Fruit fly (Drosophila melanogaster) whole organism, embryonic: ENCODE measurements around the gene CG12516.

ENCODE experiments used
- C15 ChIP-seq: fragments of 200-800 bp; sonication (Bioruptor generic); IDR thresholded peaks from 3 replicates; pipeline ENCODE4 v1.3.6; 2022; ENCODE audit warnings: missing biosample characterization, missing genetic modification characterization
- CG10147 ChIP-seq: fragments of 200-800 bp; sonication (Bioruptor generic); optimal IDR thresholded peaks from 2 replicates; lab custom pipeline; 2019; ENCODE audit warnings: missing biosample characterization, mild to moderate bottlenecking, missing genetic modification characterization, moderate library complexity
- CG11085 ChIP-seq: fragments of 200-800 bp; sonication (Bioruptor generic); IDR thresholded peaks from 2 replicates; pipeline ENCODE4 v1.3.6; 2022; ENCODE audit warnings: missing biosample characterization, missing genetic modification characterization
- CG13894 ChIP-seq: fragments of 200-800 bp; sonication (Bioruptor generic); optimal IDR thresholded peaks from 3 replicates; lab custom pipeline; 2018; ENCODE audit warnings: missing biosample characterization, mild to moderate bottlenecking, missing genetic modification characterization, moderate library complexity
- CG14965 ChIP-seq: fragments of 200-800 bp; sonication (Bioruptor generic); optimal IDR thresholded peaks from 2 replicates; lab custom pipeline; 2016; ENCODE audit warnings: missing biosample characterization, missing genetic modification characterization, borderline replicate concordance
- CG15601 ChIP-seq: fragments of 200-800 bp; sonication (Bioruptor generic); optimal IDR thresholded peaks from 3 replicates; lab custom pipeline; 2019; ENCODE audit warnings: missing biosample characterization, mild to moderate bottlenecking, missing genetic modification characterization, moderate library complexity
- CG17829 ChIP-seq: fragments of 200-800 bp; optimal IDR thresholded peaks from 2 replicates; lab custom pipeline; 2019; ENCODE audit warnings: missing biosample characterization, mild to moderate bottlenecking, missing genetic modification characterization, moderate library complexity
- CG18476 ChIP-seq: fragments of 200-800 bp; sonication (Bioruptor generic); optimal IDR thresholded peaks from 2 replicates; lab custom pipeline; 2016; ENCODE audit warnings: missing biosample characterization, mild to moderate bottlenecking, missing genetic modification characterization
- CG18599 ChIP-seq: fragments of 200-800 bp; sonication (Bioruptor generic); optimal IDR thresholded peaks from 3 replicates; lab custom pipeline; 2017; ENCODE audit warnings: missing biosample characterization, missing genetic modification characterization, mild to moderate bottlenecking, moderate library complexity, missing genetic modification reagents
- CG31224 ChIP-seq: fragments of 200-800 bp; sonication (Bioruptor generic); IDR thresholded peaks from 2 replicates; pipeline ENCODE4 v1.3.6; 2022; ENCODE audit warnings: missing biosample characterization, missing genetic modification characterization
- CG31441 ChIP-seq: fragments of 200-800 bp; sonication (Bioruptor generic); IDR thresholded peaks from 2 replicates; pipeline ENCODE4 v1.3.6; 2022; ENCODE audit warnings: missing biosample characterization, missing genetic modification characterization
- CG34224 ChIP-seq: fragments of 200-800 bp; sonication (Bioruptor generic); IDR thresholded peaks from 3 replicates; pipeline ENCODE4 v1.3.6; 2022; ENCODE audit warnings: missing biosample characterization, missing genetic modification characterization; ENCODE audit not compliant: partially characterized antibody
- CG34422 ChIP-seq: fragments of 200-800 bp; sonication (Bioruptor generic); IDR thresholded peaks from 3 replicates; pipeline ENCODE4 v1.3.6; 2022; ENCODE audit warnings: missing biosample characterization, missing genetic modification characterization
- CG7928 ChIP-seq: fragments of 200-800 bp; sonication (Bioruptor generic); optimal IDR thresholded peaks from 2 replicates; lab custom pipeline; 2017; ENCODE audit warnings: missing biosample characterization, mild to moderate bottlenecking, missing genetic modification characterization
- CG8290 ChIP-seq, 3 experiments: fragments of 200-800 bp; sonication (Bioruptor generic); optimal IDR thresholded peaks; 2 replicates each; lab custom pipeline; 2016 to 2019; ENCODE audit warnings: missing biosample characterization in 3 of 3, missing genetic modification characterization in 3 of 3, mild to moderate bottlenecking in 2 of 3, moderate library complexity in 1 of 3
- CG8359 ChIP-seq: fragments of 200-800 bp; sonication (Bioruptor generic); optimal IDR thresholded peaks from 2 replicates; lab custom pipeline; 2017; ENCODE audit warnings: missing biosample characterization, mild to moderate bottlenecking, missing genetic modification characterization, borderline replicate concordance
- CkIIα-i1 ChIP-seq: fragments of 200-800 bp; sonication (Bioruptor generic); IDR thresholded peaks from 2 replicates; pipeline ENCODE4 v1.3.6; 2022; ENCODE audit warnings: missing biosample characterization, missing genetic modification characterization
- CoRest ChIP-seq: fragments of 200-800 bp; sonication (Bioruptor generic); optimal IDR thresholded peaks from 3 replicates; lab custom pipeline; 2018; ENCODE audit warnings: missing biosample characterization, mild to moderate bottlenecking, missing genetic modification characterization, moderate library complexity
- Dad ChIP-seq: fragments of 200-800 bp; sonication (Bioruptor generic); optimal IDR thresholded peaks from 3 replicates; lab custom pipeline; 2016; ENCODE audit warnings: missing biosample characterization, missing genetic modification characterization
- Dref ChIP-seq: fragments of 200-800 bp; sonication (Bioruptor generic); IDR thresholded peaks from 2 replicates; pipeline ENCODE4 v1.3.6; 2022; ENCODE audit warnings: missing biosample characterization, missing genetic modification characterization
- E2f2 ChIP-seq: fragments of 200-800 bp; sonication (Bioruptor generic); IDR thresholded peaks from 2 replicates; pipeline ENCODE4 v1.3.6; 2022; ENCODE audit warnings: missing biosample characterization, missing genetic modification characterization
- Hsf ChIP-seq: fragments of 200-800 bp; sonication (Bioruptor generic); optimal IDR thresholded peaks from 3 replicates; lab custom pipeline; 2016; ENCODE audit warnings: missing biosample characterization, missing genetic modification characterization
- Nf-YC ChIP-seq: fragments of 200-800 bp; optimal IDR thresholded peaks from 3 replicates; lab custom pipeline; 2019; ENCODE audit warnings: missing biosample characterization, mild to moderate bottlenecking, missing genetic modification characterization, moderate library complexity
- Rfx ChIP-seq: fragments of 200-800 bp; sonication (Bioruptor generic); IDR thresholded peaks from 2 replicates; pipeline ENCODE4 v1.3.6; 2022; ENCODE audit warnings: missing biosample characterization, missing genetic modification characterization
- Side ChIP-seq: fragments of 200-800 bp; sonication (Bioruptor generic); optimal IDR thresholded peaks from 2 replicates; lab custom pipeline; 2016; ENCODE audit warnings: missing biosample characterization, missing genetic modification characterization
- Sox102F ChIP-seq: fragments of 200-800 bp; sonication (Bioruptor generic); optimal IDR thresholded peaks from 2 replicates; lab custom pipeline; 2018; ENCODE audit warnings: missing biosample characterization, mild to moderate bottlenecking, missing genetic modification characterization, moderate library complexity
- Sry-β ChIP-seq: fragments of 200-800 bp; sonication (Bioruptor generic); optimal IDR thresholded peaks from 2 replicates; lab custom pipeline; 2018; ENCODE audit warnings: missing biosample characterization, mild to moderate bottlenecking, missing genetic modification characterization, moderate library complexity
- Tbp ChIP-seq: fragments of >200 bp; optimal IDR thresholded peaks from 2 replicates; lab custom pipeline; 2018; ENCODE audit warnings: missing biosample characterization, missing genetic modification characterization
- Xrp1 ChIP-seq: fragments of 200-800 bp; sonication (Bioruptor generic); IDR thresholded peaks from 2 replicates; pipeline ENCODE4 v1.3.6; 2022; ENCODE audit warnings: missing biosample characterization, missing genetic modification characterization
- YL-1 ChIP-seq: fragments of 200-800 bp; sonication (Bioruptor generic); optimal IDR thresholded peaks from 3 replicates; lab custom pipeline; 2017; ENCODE audit warnings: missing biosample characterization, mild to moderate bottlenecking, missing genetic modification characterization
- bbx ChIP-seq: fragments of 200-800 bp; sonication (Bioruptor generic); IDR thresholded peaks from 2 replicates; pipeline ENCODE4 v1.3.6; 2022; ENCODE audit warnings: missing biosample characterization, missing genetic modification characterization; ENCODE audit not compliant: partially characterized antibody
- cad ChIP-seq: fragments of >200 bp; optimal IDR thresholded peaks from 2 replicates; lab custom pipeline; 2017; ENCODE audit warnings: missing biosample characterization, missing genetic modification characterization
- croc ChIP-seq: fragments of 200-800 bp; sonication (Bioruptor generic); conservative IDR thresholded peaks from 3 replicates; pipeline ENCODE4 v1.3.6; 2022; ENCODE audit warnings: missing biosample characterization, missing genetic modification characterization
- crp ChIP-seq, 2 experiments: fragments of 200-800 bp; sonication (Bioruptor generic); optimal IDR thresholded peaks; 2 replicates in 1 of 2; 3 replicates in 1 of 2; lab custom pipeline; 2017; ENCODE audit warnings: missing biosample characterization in 2 of 2, missing genetic modification characterization in 2 of 2, mild to moderate bottlenecking in 1 of 2, moderate library complexity in 1 of 2
- danr ChIP-seq: fragments of 200-800 bp; sonication (Bioruptor generic); IDR thresholded peaks from 2 replicates; pipeline ENCODE4 v1.3.6; 2022; ENCODE audit warnings: missing biosample characterization, missing genetic modification characterization
- eve ChIP-seq, 2 experiments: fragments of >200 bp; optimal IDR thresholded peaks; 2 replicates each; lab custom pipeline; 2017; ENCODE audit warnings: missing biosample characterization in 2 of 2, missing genetic modification characterization in 2 of 2
- fru ChIP-seq: fragments of >200 bp; optimal IDR thresholded peaks from 2 replicates; lab custom pipeline; 2017
- gem ChIP-seq: fragments of 200-800 bp; sonication (Bioruptor generic); optimal IDR thresholded peaks from 2 replicates; lab custom pipeline; 2019; ENCODE audit warnings: missing biosample characterization, mild to moderate bottlenecking, missing genetic modification characterization, moderate library complexity
- jigr1 ChIP-seq: fragments of 200-800 bp; sonication (Bioruptor generic); IDR thresholded peaks from 3 replicates; pipeline ENCODE4 v1.3.6; 2022; ENCODE audit warnings: missing biosample characterization, missing genetic modification characterization
- kay ChIP-seq: fragments of 200-800 bp; sonication (Bioruptor generic); optimal IDR thresholded peaks from 2 replicates; lab custom pipeline; 2016; ENCODE audit warnings: missing biosample characterization, missing genetic modification characterization
- mirr ChIP-seq: fragments of 200-800 bp; sonication (Bioruptor generic); optimal IDR thresholded peaks from 3 replicates; lab custom pipeline; 2018; ENCODE audit warnings: missing biosample characterization, mild to moderate bottlenecking, missing genetic modification characterization
- pnt ChIP-seq: fragments of 200-800 bp; sonication (Bioruptor generic); optimal IDR thresholded peaks from 3 replicates; lab custom pipeline; 2016; ENCODE audit warnings: missing biosample characterization, missing genetic modification characterization
- pros ChIP-seq: fragments of 200-800 bp; sonication (Bioruptor generic); optimal IDR thresholded peaks from 3 replicates; lab custom pipeline; 2019; ENCODE audit warnings: missing biosample characterization, mild to moderate bottlenecking, missing genetic modification characterization, moderate library complexity
- ranshi ChIP-seq: fragments of 200-800 bp; sonication (Bioruptor generic); IDR thresholded peaks from 2 replicates; pipeline ENCODE4 v1.3.6; 2022; ENCODE audit warnings: missing biosample characterization, missing genetic modification characterization
- run ChIP-seq: fragments of 200-800 bp; sonication (Bioruptor generic); optimal IDR thresholded peaks from 3 replicates; lab custom pipeline; 2018; ENCODE audit warnings: missing biosample characterization, mild to moderate bottlenecking, missing genetic modification characterization
- scrt ChIP-seq: fragments of 200-800 bp; sonication (Bioruptor generic); optimal IDR thresholded peaks from 2 replicates; lab custom pipeline; 2018; ENCODE audit warnings: missing biosample characterization, mild to moderate bottlenecking, missing genetic modification characterization, moderate library complexity
- sna ChIP-seq: fragments of 200-800 bp; sonication (Bioruptor generic); IDR thresholded peaks from 2 replicates; pipeline ENCODE4 v1.3.6; 2022; ENCODE audit warnings: missing biosample characterization, missing genetic modification characterization; ENCODE audit not compliant: partially characterized antibody
- sr ChIP-seq: fragments of 200-800 bp; sonication (Bioruptor generic); IDR thresholded peaks from 3 replicates; pipeline ENCODE4 v1.3.6; 2022; ENCODE audit warnings: missing biosample characterization, missing genetic modification characterization

CG12516 gene

DNA sequence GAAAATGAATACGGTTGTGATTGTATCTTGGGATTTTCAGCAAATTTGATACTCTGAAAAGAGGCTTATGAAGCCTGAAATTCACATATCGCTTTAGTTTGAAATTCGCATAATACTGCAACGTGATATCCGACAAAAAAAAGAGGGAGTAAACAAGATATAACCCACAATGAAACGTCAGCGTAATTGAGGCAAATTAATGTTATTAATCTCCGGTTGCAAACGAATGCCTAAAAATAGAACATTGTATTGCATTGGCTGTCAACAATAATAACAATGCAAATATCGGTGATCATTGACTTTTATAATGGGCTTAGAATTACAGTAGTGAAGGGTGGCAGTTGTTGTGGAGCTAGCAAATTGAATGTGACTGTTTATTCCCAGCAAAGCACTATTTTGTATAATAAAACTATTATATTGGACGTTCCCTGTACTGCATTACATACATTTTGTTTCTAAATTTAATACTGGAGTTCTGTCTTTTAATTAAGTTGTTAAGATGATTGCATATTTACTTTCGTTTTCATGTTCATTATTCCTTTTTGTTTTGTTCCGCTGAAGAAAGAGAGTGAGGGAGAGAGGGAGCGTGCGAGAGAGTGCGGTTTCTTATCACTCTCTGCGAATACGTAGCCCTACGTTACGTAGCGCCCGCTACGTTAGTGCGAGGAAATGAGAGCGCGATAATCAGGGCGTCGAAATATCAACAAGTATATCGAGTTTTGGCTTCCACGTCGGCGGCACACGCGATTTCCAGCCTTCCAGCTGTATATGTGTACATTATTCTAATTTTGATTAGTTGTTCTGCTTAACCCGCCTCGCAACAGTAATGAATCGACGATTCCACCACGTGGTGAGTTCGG, 26.1 kb upstream of the CG12516 start (continued):
- peak; percentile 60; the same call in 1 of the 2 replicates for TF ChIP-seq sna
- no peak for TF ChIP-seq CG11085 (GFP tag; lab: Robert Waterston, UW)
- TF ChIP-seq Rfx, result no peak
- peak; percentile 93 for TF ChIP-seq scrt
- no peak for TF ChIP-seq sr
- no peak for TF ChIP-seq CoRest (tag; lab: Kevin White, UChicago)
- no peak for TF ChIP-seq CG10147 (GFP tag; lab: Kevin White, UChicago)
- TF ChIP-seq Tbp (GFP tag; lab: Kevin White, UChicago), result no peak
- TF ChIP-seq CG18599, result peak; percentile 61
- no peak for TF ChIP-seq croc (GFP tag; lab: Robert Waterston, UW)
- no peak; the same call in 1 of the 2 replicates for TF ChIP-seq ranshi (GFP tag; lab: Robert Waterston, UW)
- no peak for TF ChIP-seq Nf-YC
- no peak for TF ChIP-seq fru (lab: Kevin White, UChicago)
- TF ChIP-seq CG14965, result no peak
- peak; percentile 62 for TF ChIP-seq mirr (GFP tag; lab: Kevin White, UChicago)
- no peak for TF ChIP-seq CG31441 (GFP tag; lab: Robert Waterston, UW)
- TF ChIP-seq CG34224 (GFP tag; lab: Robert Waterston, UW), result no peak; the same call in none of the 3 replicates
- peak; percentile 7 for TF ChIP-seq Side
- peak; percentile 84 for TF ChIP-seq CG7928 (GFP tag; lab: Kevin White, UChicago)
- no peak for TF ChIP-seq Hsf
- TF ChIP-seq Dad, result no peak
- TF ChIP-seq CG13894 (tag; lab: Kevin White, UChicago), result peak; percentile 78
- peak; percentile 47; the same call in 1 of the 3 replicates for TF ChIP-seq CG34422 (GFP tag; lab: Robert Waterston, UW)
- no peak for TF ChIP-seq run
- TF ChIP-seq bbx (GFP tag; lab: Robert Waterston, UW), result 0 out of 2 replicates have a peak, but pooled peaks have one; percentile 38
- TF ChIP-seq Sry-β, result no peak
- no peak for TF ChIP-seq danr (GFP tag; lab: Robert Waterston, UW)
- no peak for TF ChIP-seq C15 (GFP tag; lab: Robert Waterston, UW)
- peak; percentile 61 for TF ChIP-seq E2f2 (GFP tag; lab: Robert Waterston, UW)
- TF ChIP-seq CG31224 (GFP tag; lab: Robert Waterston, UW), result no peak
- no peak for TF ChIP-seq eve (GFP tag; optimal IDR thresholded peaks at IDR 0.05; lab: Kevin White, UChicago)
- peak; percentile 18 for TF ChIP-seq YL-1 (GFP tag; lab: Kevin White, UChicago)
- no peak for TF ChIP-seq gem (tag; lab: Kevin White, UChicago)
- TF ChIP-seq Sox102F, result no peak
- TF ChIP-seq crp (GFP tag; optimal IDR thresholded peaks at IDR 0.05; lab: Kevin White, UChicago), result peak in 1 of 2 experiments; percentile 62
- TF ChIP-seq CG8290 (GFP tag; optimal IDR thresholded peaks at IDR 0.05; lab: Kevin White, UChicago), result no peak
- peak in 1 of 2 experiments; percentile 63 for TF ChIP-seq CG8290 (tag; optimal IDR thresholded peaks at IDR 0.05; lab: Kevin White, UChicago)
- TF ChIP-seq CG8359 (GFP tag; lab: Kevin White, UChicago), result no peak
- no peak for TF ChIP-seq Xrp1
- TF ChIP-seq kay, result no peak
- no peak for TF ChIP-seq pros (GFP tag; lab: Kevin White, UChicago)
- no peak for TF ChIP-seq CG15601 (tag; lab: Kevin White, UChicago)
- 0 out of 2 replicates have a peak, but pooled peaks have one; percentile 21 for TF ChIP-seq Dref
- peak; percentile 10 for TF ChIP-seq cad
- no peak for TF ChIP-seq CG18476 (GFP tag; lab: Kevin White, UChicago)
- no peak for TF ChIP-seq jigr1 (GFP tag; lab: Robert Waterston, UW)
- peak; percentile 11 for TF ChIP-seq CG17829 (tag; lab: Kevin White, UChicago)
- no peak for TF ChIP-seq CkIIα-i1 (GFP tag; lab: Robert Waterston, UW)
- TF ChIP-seq pnt (GFP tag; lab: Kevin White, UChicago), result no peak
